Fruit fly (Drosophila melanogaster) Kc167 (cell line): ENCODE data around the gene CG18649.

ENCODE experiments used
- Sin3A ChIP-seq: fragments of >200 bp; optimal IDR thresholded peaks from 2 replicates; lab custom pipeline; 2018; ENCODE audit warnings: missing external identifiers
- psq ChIP-seq: fragments of >200 bp; optimal IDR thresholded peaks from 2 replicates; lab custom pipeline; 2017; ENCODE audit warnings: missing external identifiers

- TF ChIP-seq Sin3A (lab: Kevin White, UChicago), result no peak
- no peak for TF ChIP-seq psq
Measured at dm6 chr3L:15005774-15006173, 48.2 kb downstream of the CG18649 start.
